Fruit fly (Drosophila melanogaster) whole organism, embryonic: Measurements from ENCODE around the gene ssp7.

Source experiments
- CG10979 ChIP-seq: fragments of 200-800 bp; sonication (Bioruptor generic); optimal IDR thresholded peaks from 2 replicates; lab custom pipeline; 2018; ENCODE audit warnings: missing biosample characterization, mild to moderate bottlenecking, missing genetic modification characterization, moderate library complexity
- CG11560 ChIP-seq: fragments of 200-800 bp; sonication (Bioruptor generic); IDR thresholded peaks from 3 replicates; pipeline ENCODE4 v1.3.6; 2022; ENCODE audit warnings: missing biosample characterization, missing genetic modification characterization
- CG11723 ChIP-seq: fragments of 200-800 bp; sonication (Bioruptor generic); optimal IDR thresholded peaks from 2 replicates; lab custom pipeline; 2017; ENCODE audit warnings: missing biosample characterization, mild to moderate bottlenecking, missing genetic modification characterization
- CG12155 ChIP-seq: fragments of 200-800 bp; sonication (Bioruptor generic); optimal IDR thresholded peaks from 3 replicates; lab custom pipeline; 2016; ENCODE audit warnings: missing biosample characterization, missing genetic modification characterization
- CG12769 ChIP-seq: fragments of 200-800 bp; sonication (Bioruptor generic); optimal IDR thresholded peaks from 2 replicates; lab custom pipeline; 2019; ENCODE audit warnings: missing biosample characterization, mild to moderate bottlenecking, missing genetic modification characterization, moderate library complexity
- CG13123 ChIP-seq: fragments of 200-800 bp; sonication (Bioruptor generic); optimal IDR thresholded peaks from 2 replicates; lab custom pipeline; 2016; ENCODE audit warnings: missing biosample characterization, missing genetic modification characterization
- CG14014 ChIP-seq: fragments of 200-800 bp; sonication (Bioruptor generic); IDR thresholded peaks from 2 replicates; pipeline ENCODE4 v1.3.6; 2022; ENCODE audit warnings: missing biosample characterization, missing genetic modification characterization
- CG1603 ChIP-seq: fragments of 200-800 bp; sonication (Bioruptor generic); optimal IDR thresholded peaks from 2 replicates; lab custom pipeline; 2019; ENCODE audit warnings: missing biosample characterization, mild to moderate bottlenecking, missing genetic modification characterization, moderate library complexity
- CG17359 ChIP-seq: fragments of 200-800 bp; sonication (Bioruptor generic); optimal IDR thresholded peaks from 3 replicates; lab custom pipeline; 2018; ENCODE audit warnings: missing biosample characterization, mild to moderate bottlenecking, missing genetic modification characterization, moderate library complexity
- CG17912 ChIP-seq: fragments of 200-800 bp; sonication (Bioruptor generic); optimal IDR thresholded peaks from 2 replicates; lab custom pipeline; 2018; ENCODE audit warnings: missing biosample characterization, mild to moderate bottlenecking, missing genetic modification characterization
- CG18764 ChIP-seq: fragments of 200-800 bp; sonication (Bioruptor generic); optimal IDR thresholded peaks from 3 replicates; lab custom pipeline; 2016; ENCODE audit warnings: missing biosample characterization, missing genetic modification characterization
- CG30431 ChIP-seq: fragments of 200-800 bp; sonication (Bioruptor generic); optimal IDR thresholded peaks from 2 replicates; lab custom pipeline; 2017; ENCODE audit warnings: missing biosample characterization, missing genetic modification characterization
- CG3995 ChIP-seq: fragments of 200-800 bp; sonication (Bioruptor generic); optimal IDR thresholded peaks from 3 replicates; lab custom pipeline; 2016; ENCODE audit warnings: missing biosample characterization, missing genetic modification characterization
- CG4854 ChIP-seq: fragments of 200-800 bp; sonication (Bioruptor generic); optimal IDR thresholded peaks from 2 replicates; lab custom pipeline; 2016; ENCODE audit warnings: missing biosample characterization, missing genetic modification characterization, inconsistent platforms
- CG6272 ChIP-seq: fragments of 200-800 bp; sonication (Bioruptor generic); IDR thresholded peaks from 2 replicates; pipeline ENCODE4 v1.3.6; 2022; ENCODE audit warnings: missing biosample characterization, missing genetic modification characterization
- CG6689 ChIP-seq: fragments of 200-800 bp; sonication (Bioruptor generic); IDR thresholded peaks from 2 replicates; pipeline ENCODE4 v1.3.6; 2022; ENCODE audit warnings: missing biosample characterization, missing genetic modification characterization
- CG7556 ChIP-seq: fragments of 200-800 bp; sonication (Bioruptor generic); optimal IDR thresholded peaks from 2 replicates; lab custom pipeline; 2017; ENCODE audit warnings: missing biosample characterization, mild to moderate bottlenecking, missing genetic modification characterization
- CG7987 ChIP-seq: fragments of 200-800 bp; sonication (Bioruptor generic); optimal IDR thresholded peaks from 2 replicates; lab custom pipeline; 2018; ENCODE audit warnings: missing biosample characterization, mild to moderate bottlenecking, missing genetic modification characterization, moderate library complexity
- CG9215 ChIP-seq: fragments of 200-800 bp; sonication (Bioruptor generic); IDR thresholded peaks from 2 replicates; pipeline ENCODE4 v1.3.6; 2022; ENCODE audit warnings: missing biosample characterization, missing genetic modification characterization
- Chrac-16 ChIP-seq: fragments of 200-800 bp; sonication (Bioruptor generic); optimal IDR thresholded peaks from 3 replicates; lab custom pipeline; 2016; ENCODE audit warnings: missing biosample characterization, missing genetic modification characterization
- Dek ChIP-seq: fragments of 200-800 bp; sonication (Bioruptor generic); optimal IDR thresholded peaks from 3 replicates; lab custom pipeline; 2019; ENCODE audit warnings: missing biosample characterization, mild to moderate bottlenecking, missing genetic modification characterization, moderate library complexity
- Dfd ChIP-seq, 2 experiments: fragments of >200 bp; optimal IDR thresholded peaks; 2 replicates each; lab custom pipeline; 2017; ENCODE audit warnings: missing biosample characterization in 2 of 2, missing genetic modification characterization in 2 of 2
- Dip2 ChIP-seq: fragments of 200-800 bp; sonication (Bioruptor generic); IDR thresholded peaks from 2 replicates; pipeline ENCODE4 v1.3.6; 2022; ENCODE audit warnings: missing biosample characterization, missing genetic modification characterization
- HmgD ChIP-seq: fragments of 200-800 bp; sonication (Bioruptor generic); optimal IDR thresholded peaks from 3 replicates; lab custom pipeline; 2016; ENCODE audit warnings: missing biosample characterization, missing genetic modification characterization
- Hsf ChIP-seq: fragments of 200-800 bp; sonication (Bioruptor generic); optimal IDR thresholded peaks from 3 replicates; lab custom pipeline; 2016; ENCODE audit warnings: missing biosample characterization, missing genetic modification characterization
- Lhr ChIP-seq: fragments of 200-800 bp; sonication (Bioruptor generic); optimal IDR thresholded peaks from 3 replicates; lab custom pipeline; 2017; ENCODE audit warnings: mild to moderate bottlenecking, missing biosample characterization, missing genetic modification reagents, missing genetic modification characterization
- Med ChIP-seq: fragments of 200-800 bp; sonication (Bioruptor generic); peaks from one replicate; lab custom pipeline; 2016; ENCODE audit warnings: missing biosample characterization, missing genetic modification characterization, mild to moderate bottlenecking, inconsistent platforms, moderate library complexity
- Mes4 ChIP-seq: fragments of 200-800 bp; sonication (Bioruptor generic); optimal IDR thresholded peaks from 2 replicates; lab custom pipeline; 2016; ENCODE audit warnings: missing biosample characterization, missing genetic modification characterization
- NfI ChIP-seq: fragments of 200-800 bp; sonication (Bioruptor generic); optimal IDR thresholded peaks from 3 replicates; lab custom pipeline; 2018; ENCODE audit warnings: missing biosample characterization, mild to moderate bottlenecking, missing genetic modification characterization, moderate library complexity
- Oli ChIP-seq: fragments of 200-800 bp; sonication (Bioruptor generic); optimal IDR thresholded peaks from 2 replicates; lab custom pipeline; 2018; ENCODE audit warnings: missing biosample characterization, mild to moderate bottlenecking, missing genetic modification characterization, moderate library complexity
- Scr ChIP-seq: fragments of 200-800 bp; sonication (Bioruptor generic); IDR thresholded peaks from 2 replicates; pipeline ENCODE4 v1.3.6; 2022; ENCODE audit warnings: missing biosample characterization, missing genetic modification characterization; ENCODE audit not compliant: partially characterized antibody
- Six4 ChIP-seq: fragments of 200-800 bp; sonication (Bioruptor generic); optimal IDR thresholded peaks from 2 replicates; lab custom pipeline; 2016; ENCODE audit warnings: missing biosample characterization, missing genetic modification characterization
- Sox102F ChIP-seq: fragments of 200-800 bp; sonication (Bioruptor generic); optimal IDR thresholded peaks from 2 replicates; lab custom pipeline; 2018; ENCODE audit warnings: missing biosample characterization, mild to moderate bottlenecking, missing genetic modification characterization, moderate library complexity
- Stat92E ChIP-seq, 3 experiments: fragments of >200 bp in 2 of 3; fragments of 200-800 bp in 1 of 3; sonication (Bioruptor generic) in 1 of 3; optimal IDR thresholded peaks; 2 replicates each; lab custom pipeline; 2017 to 2019; ENCODE audit warnings: missing biosample characterization in 3 of 3, missing genetic modification characterization in 3 of 3, mild to moderate bottlenecking in 1 of 3, moderate library complexity in 1 of 3
- Taf1 ChIP-seq: fragments of 200-800 bp; sonication (Bioruptor generic); IDR thresholded peaks from 2 replicates; pipeline ENCODE4 v1.3.6; 2022; ENCODE audit warnings: missing biosample characterization, missing genetic modification characterization
- Tbp ChIP-seq: fragments of >200 bp; optimal IDR thresholded peaks from 2 replicates; lab custom pipeline; 2018; ENCODE audit warnings: missing biosample characterization, missing genetic modification characterization
- bbx ChIP-seq: fragments of 200-800 bp; sonication (Bioruptor generic); IDR thresholded peaks from 2 replicates; pipeline ENCODE4 v1.3.6; 2022; ENCODE audit warnings: missing biosample characterization, missing genetic modification characterization; ENCODE audit not compliant: partially characterized antibody
- cad ChIP-seq: fragments of >200 bp; optimal IDR thresholded peaks from 2 replicates; lab custom pipeline; 2017; ENCODE audit warnings: missing biosample characterization, missing genetic modification characterization
- disco-r ChIP-seq: fragments of 200-800 bp; sonication (Bioruptor generic); optimal IDR thresholded peaks from 2 replicates; lab custom pipeline; 2016; ENCODE audit warnings: missing biosample characterization, missing genetic modification characterization
- dysf ChIP-seq: fragments of 200-800 bp; sonication (Bioruptor generic); IDR thresholded peaks from 3 replicates; pipeline ENCODE4 v1.3.6; 2022; ENCODE audit warnings: missing biosample characterization, missing genetic modification characterization
- fu2 ChIP-seq: fragments of 200-800 bp; sonication (Bioruptor generic); optimal IDR thresholded peaks from 2 replicates; lab custom pipeline; 2016; ENCODE audit warnings: missing biosample characterization, missing genetic modification characterization
- gem ChIP-seq: fragments of 200-800 bp; sonication (Bioruptor generic); optimal IDR thresholded peaks from 2 replicates; lab custom pipeline; 2019; ENCODE audit warnings: missing biosample characterization, mild to moderate bottlenecking, missing genetic modification characterization, moderate library complexity
- gfzf ChIP-seq: fragments of 200-800 bp; sonication (Bioruptor generic); optimal IDR thresholded peaks from 2 replicates; lab custom pipeline; 2016; ENCODE audit warnings: missing biosample characterization, mild to moderate bottlenecking, missing genetic modification characterization, moderate library complexity
- klu ChIP-seq: fragments of 200-800 bp; sonication (Bioruptor generic); IDR thresholded peaks from 2 replicates; pipeline ENCODE4 v1.3.6; 2022; ENCODE audit warnings: missing biosample characterization, missing genetic modification characterization
- p53 ChIP-seq: fragments of 200-800 bp; sonication (Bioruptor generic); optimal IDR thresholded peaks from 2 replicates; lab custom pipeline; 2016; ENCODE audit warnings: missing biosample characterization, missing genetic modification characterization
- pho ChIP-seq: fragments of 200-800 bp; sonication (Bioruptor generic); optimal IDR thresholded peaks from 2 replicates; lab custom pipeline; 2016; ENCODE audit warnings: missing biosample characterization, missing genetic modification characterization
- prd ChIP-seq, 3 experiments: fragments of >200 bp in 2 of 3; fragments of 200-800 bp in 1 of 3; sonication (Bioruptor generic) in 1 of 3; optimal IDR thresholded peaks in 2 of 3; IDR thresholded peaks in 1 of 3; 2 replicates in 2 of 3; 3 replicates in 1 of 3; pipeline versions ENCODE4 v1.3.6 to Lab custom; 2017 to 2022; ENCODE audit warnings: missing biosample characterization in 1 of 3, missing genetic modification characterization in 1 of 3
- pzg ChIP-seq: fragments of 200-800 bp; sonication (Bioruptor generic); optimal IDR thresholded peaks from 3 replicates; lab custom pipeline; 2018; ENCODE audit warnings: missing biosample characterization, mild to moderate bottlenecking, missing genetic modification characterization, moderate library complexity
- schlank ChIP-seq: fragments of 200-800 bp; sonication (Bioruptor generic); optimal IDR thresholded peaks from 2 replicates; lab custom pipeline; 2018; ENCODE audit warnings: missing biosample characterization, mild to moderate bottlenecking, missing genetic modification characterization
- tin ChIP-seq: fragments of 200-800 bp; sonication (Bioruptor generic); optimal IDR thresholded peaks from 3 replicates; lab custom pipeline; 2016; ENCODE audit warnings: missing biosample characterization, missing genetic modification characterization
- tx ChIP-seq: fragments of 200-800 bp; sonication (Bioruptor generic); optimal IDR thresholded peaks from 2 replicates; lab custom pipeline; 2016; ENCODE audit warnings: missing biosample characterization, missing genetic modification characterization

Gene ssp7

DNA sequence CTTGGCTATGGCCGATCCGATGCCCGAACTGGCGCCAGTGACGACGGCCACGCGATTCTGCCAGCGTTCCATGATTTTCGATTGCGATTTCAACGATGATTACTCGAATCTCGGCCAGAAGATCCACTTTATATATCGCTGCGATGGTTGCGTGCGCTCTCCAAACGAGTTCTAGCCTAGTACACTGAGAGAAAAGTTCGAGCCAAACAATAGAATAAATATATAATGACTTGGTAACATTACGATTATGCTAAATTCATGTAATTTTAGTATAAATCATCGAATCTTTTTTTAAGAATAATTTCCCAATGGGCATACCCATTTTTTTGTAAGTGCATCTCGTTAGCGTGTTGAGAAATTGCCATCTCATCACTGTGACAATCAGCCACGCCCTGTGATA, 28.9 kb upstream of the ssp7 start, which contains the start of gene Antdh (continued):
- TF ChIP-seq tx (GFP tag; lab: Kevin White, UChicago) (no peak), CG10979 (tag; lab: Kevin White, UChicago) (peak; percentile 0), CG7987 (GFP tag; lab: Kevin White, UChicago) (no peak), CG17912 (GFP tag; lab: Kevin White, UChicago) (no peak), HmgD (GFP tag; lab: Kevin White, UChicago) (no peak), CG14014 (no peak), CG3995 (no peak), CG11723 (no peak), Scr (no peak), Chrac-16 (GFP tag; lab: Kevin White, UChicago) (no peak), Taf1 (GFP tag; lab: Robert Waterston, UW) (no peak), Hsf (GFP tag; lab: Kevin White, UChicago) (no peak), Dek (tag; lab: Kevin White, UChicago) (no peak), Tbp (GFP tag; lab: Kevin White, UChicago) (no peak), Dfd (GFP tag; optimal IDR thresholded peaks at IDR 0.05; lab: Kevin White, UChicago) (no peak), fu2 (no peak), NfI (GFP tag; lab: Kevin White, UChicago) (no peak), CG6689 (peak; percentile 40; the same call in 1 of the 2 replicates), Lhr (no peak), CG7556 (GFP tag; lab: Kevin White, UChicago) (no peak), Six4 (GFP tag; lab: Kevin White, UChicago) (no peak), schlank (tag; lab: Kevin White, UChicago) (no peak), CG13123 (no peak), CG9215 (GFP tag; lab: Robert Waterston, UW) (no peak), Sox102F (GFP tag; lab: Kevin White, UChicago) (no peak), pho (no peak), p53 (GFP tag; lab: Kevin White, UChicago) (no peak), CG1603 (tag; lab: Kevin White, UChicago) (peak; percentile 21), CG17359 (tag; lab: Kevin White, UChicago) (no peak), cad (GFP tag; lab: Kevin White, UChicago) (no peak), CG12155 (GFP tag; lab: Kevin White, UChicago) (no peak), klu (GFP tag; lab: Robert Waterston, UW) (no peak), prd (optimal IDR thresholded peaks at IDR 0.05; lab: Kevin White, UChicago) (no peak), prd (GFP tag; IDR thresholded peaks at IDR 0.05; lab: Robert Waterston, UW) (peak; percentile 32; the same call in 1 of the 3 replicates), Stat92E (GFP tag; optimal IDR thresholded peaks at IDR 0.05; lab: Kevin White, UChicago) (no peak), CG11560 (tag; lab: Robert Waterston, UW) (no peak), bbx (GFP tag; lab: Robert Waterston, UW) (no peak), disco-r (GFP tag; lab: Kevin White, UChicago) (no peak), tin (no peak), CG6272 (GFP tag; lab: Robert Waterston, UW) (no peak), pzg (GFP tag; lab: Kevin White, UChicago) (no peak), CG12769 (tag; lab: Kevin White, UChicago) (no peak), Med (GFP tag; lab: Kevin White, UChicago) (peak; percentile 33), Oli (tag; lab: Kevin White, UChicago) (no peak), gem (no peak), Mes4 (GFP tag; lab: Kevin White, UChicago) (no peak), Dip2 (no peak), dysf (GFP tag; lab: Robert Waterston, UW) (0 out of 3 replicates have a peak, but pooled peaks have one; percentile 22), CG18764 (GFP tag; lab: Kevin White, UChicago) (no peak), CG30431 (GFP tag; lab: Kevin White, UChicago) (no peak), gfzf (GFP tag; lab: Kevin White, UChicago) (no peak), CG4854 (GFP tag; lab: Kevin White, UChicago) (no peak)
